Worm (Caenorhabditis elegans): Measurements from ENCODE around the gene Y41E3.7.
A peak's percentile ranks its signal among the peaks of the same experiment; 100 is the strongest.

The Y41E3.7 gene

DNA sequence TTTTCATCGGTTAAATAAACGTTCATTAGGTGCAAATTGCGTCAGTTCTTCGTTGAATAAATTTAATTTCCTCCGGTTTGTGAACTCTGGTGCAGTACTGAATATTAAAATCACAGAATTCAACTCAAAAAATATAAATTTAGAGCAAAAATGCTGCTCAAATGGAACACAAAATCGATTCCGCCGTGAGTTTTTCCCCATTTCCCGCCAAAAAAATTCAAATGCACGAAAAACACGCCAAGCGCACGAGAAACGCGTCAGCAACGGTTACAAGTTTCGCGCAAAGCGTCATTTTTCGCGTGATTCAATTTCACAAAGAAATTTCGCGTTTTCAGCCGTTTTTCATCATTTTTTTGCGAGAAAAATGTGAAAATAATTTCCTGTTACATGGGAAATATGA is 25.6 kb downstream of the Y41E3.7 start, which contains the start of gene hrpu-1:
Gene hrpu-1, plus strand, starts transcription at position 140 of the 400 bp plus-strand sequence.
- peak; percentile 77 for TF ChIP-seq pha-4 (tag; optimal IDR thresholded peaks at IDR 0.05)
- peak; percentile 41 for TF ChIP-seq mab-5 (tag; optimal IDR thresholded peaks at IDR 0.05)
- TF ChIP-seq ztf-11 (tag; optimal IDR thresholded peaks at IDR 0.05) = no peak
- TF ChIP-seq ceh-39 (tag; optimal IDR thresholded peaks at IDR 0.05) = peak; percentile 87
- TF ChIP-seq blmp-1 (tag; optimal IDR thresholded peaks at IDR 0.05) = no peak
- TF ChIP-seq snpc-4 (tag; optimal IDR thresholded peaks at IDR 0.05) = no peak
- TF ChIP-seq sptf-1 (tag; optimal IDR thresholded peaks at IDR 0.05) = peak; percentile 22
- TF ChIP-seq mep-1 (tag; optimal IDR thresholded peaks at IDR 0.05) = peak; percentile 62
- peak; percentile 86 for TF ChIP-seq ces-1 (GFP tag; optimal IDR thresholded peaks at IDR 0.05)
- no peak for TF ChIP-seq unc-62 (GFP tag; optimal IDR thresholded peaks at IDR 0.05)
- no peak for TF ChIP-seq nhr-76 (tag; optimal IDR thresholded peaks at IDR 0.05)
- TF ChIP-seq M03D4.4 (tag; optimal IDR thresholded peaks at IDR 0.05) = peak; percentile 31
- TF ChIP-seq nhr-237 (tag; optimal IDR thresholded peaks at IDR 0.05) = peak; percentile 63
- TF ChIP-seq lin-13 (tag; optimal IDR thresholded peaks at IDR 0.05) = peak; percentile 88
- TF ChIP-seq mls-2 (tag; optimal IDR thresholded peaks at IDR 0.05) = no peak
- TF ChIP-seq sem-2 (GFP tag; optimal IDR thresholded peaks at IDR 0.05) = no peak
- TF ChIP-seq lsy-2 (tag; optimal IDR thresholded peaks at IDR 0.05) = peak; percentile 69

DNA sequence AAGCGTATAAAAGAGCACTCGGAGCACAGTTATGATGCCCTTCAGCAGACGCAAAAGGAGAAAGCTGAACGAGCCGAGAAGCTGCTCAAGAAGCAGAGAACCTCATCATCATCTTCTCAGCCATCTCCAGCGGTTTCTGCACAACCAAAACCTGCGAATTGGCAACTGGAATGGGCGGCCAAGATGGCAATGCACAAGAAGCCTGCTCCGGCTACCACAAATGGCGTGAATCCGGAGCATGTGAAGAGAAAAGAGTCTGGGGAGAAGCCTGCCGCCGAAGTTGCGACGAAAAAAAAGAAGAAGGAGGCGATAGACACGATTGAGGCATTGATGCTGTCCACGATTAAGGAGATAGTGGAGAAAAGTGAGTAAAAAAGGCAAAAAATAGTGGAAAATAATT is 27.3 kb downstream of the Y41E3.7 start:
- TF ChIP-seq unc-62 (GFP tag; optimal IDR thresholded peaks at IDR 0.05) (no peak), nhr-76 (tag; optimal IDR thresholded peaks at IDR 0.05) (no peak), elt-3 (tag; optimal IDR thresholded peaks at IDR 0.05) (no peak), cnd-1 (tag; optimal IDR thresholded peaks at IDR 0.05) (no peak), nhr-2 (tag; optimal IDR thresholded peaks at IDR 0.05) (no peak), bed-3 (GFP tag; optimal IDR thresholded peaks at IDR 0.05) (no peak), ces-1 (GFP tag; optimal IDR thresholded peaks at IDR 0.05) (no peak), flh-1 (GFP tag; optimal IDR thresholded peaks at IDR 0.05) (no peak), elt-1 (tag; optimal IDR thresholded peaks at IDR 0.05; ENCODE audit: borderline replicate concordance, insufficient read depth) (no peak), ham-2 (GFP tag; optimal IDR thresholded peaks at IDR 0.05) (no peak)

DNA sequence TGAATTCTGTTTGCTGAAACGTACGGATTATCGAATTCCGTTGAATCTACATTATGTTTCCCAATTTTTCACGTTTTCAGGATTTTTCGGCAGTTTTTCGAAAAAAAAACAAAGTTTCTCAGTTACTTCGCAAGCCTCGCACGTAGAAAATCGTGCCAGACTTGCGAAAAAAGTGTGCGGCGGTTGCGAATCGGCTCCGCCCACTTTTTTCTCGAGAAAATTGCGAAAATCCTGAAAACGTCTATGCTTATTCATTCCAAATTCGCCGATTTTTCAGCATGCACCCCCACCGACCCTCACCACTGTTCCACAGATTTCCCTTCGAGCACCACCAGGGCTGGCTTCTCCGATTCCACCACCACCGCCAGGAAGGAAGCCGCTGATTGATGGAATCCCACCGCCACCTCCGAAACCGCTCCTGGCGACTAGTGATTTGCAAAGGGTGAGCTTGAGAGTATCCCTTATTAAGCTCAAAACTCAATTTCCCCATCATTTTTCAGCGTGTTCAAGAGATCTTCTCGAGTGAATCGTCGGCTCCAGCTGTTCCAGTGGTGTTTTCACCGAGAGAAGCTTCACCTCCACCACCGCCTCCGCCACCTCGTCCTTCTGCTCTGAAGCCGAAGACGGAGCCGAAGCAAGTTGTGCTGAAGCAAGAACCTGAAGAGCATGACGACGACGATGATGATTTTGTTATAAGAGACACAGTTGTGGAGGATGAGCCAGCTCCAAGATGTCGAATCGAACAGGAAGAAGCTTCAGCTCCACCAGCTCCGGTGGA is 28.5 kb downstream of the Y41E3.7 start:
- no peak for TF ChIP-seq nhr-76 (tag; optimal IDR thresholded peaks at IDR 0.05)
- no peak for TF ChIP-seq mls-2 (tag; optimal IDR thresholded peaks at IDR 0.05)
- TF ChIP-seq nhr-28 (tag; optimal IDR thresholded peaks at IDR 0.05) = no peak
- no peak for TF ChIP-seq lsy-2 (tag; optimal IDR thresholded peaks at IDR 0.05)
- no peak for TF ChIP-seq ham-2 (GFP tag; optimal IDR thresholded peaks at IDR 0.05)
- no peak for TF ChIP-seq cnd-1 (tag; optimal IDR thresholded peaks at IDR 0.05)
- TF ChIP-seq pha-4 (tag; optimal IDR thresholded peaks at IDR 0.05) = no peak
- TF ChIP-seq lin-13 (tag; optimal IDR thresholded peaks at IDR 0.05) = no peak

DNA sequence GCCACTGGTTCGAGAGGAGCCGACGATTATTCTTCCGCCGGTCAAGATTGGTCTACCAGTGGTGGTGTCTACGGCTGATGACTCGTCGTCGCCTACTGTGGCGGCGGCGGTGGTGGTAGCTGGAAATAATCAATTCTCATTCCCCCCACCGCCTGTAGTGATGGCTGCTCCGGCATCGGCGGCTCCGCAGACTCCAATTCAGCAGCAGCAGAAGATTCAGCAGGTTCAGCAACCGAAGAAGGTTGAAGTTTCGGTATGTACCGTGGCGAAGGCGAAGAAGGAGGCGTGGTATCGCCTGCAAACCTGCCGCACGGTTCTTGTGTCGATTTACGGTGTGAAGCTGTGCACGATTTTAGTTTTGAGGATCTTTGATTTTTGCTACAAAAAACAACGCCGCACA is 32.3 kb downstream of the Y41E3.7 start:
- TF ChIP-seq ztf-11 (tag; optimal IDR thresholded peaks at IDR 0.05) = no peak
- TF ChIP-seq bed-3 (GFP tag; optimal IDR thresholded peaks at IDR 0.05) = no peak
- no peak for TF ChIP-seq ham-2 (GFP tag; optimal IDR thresholded peaks at IDR 0.05)
- no peak for TF ChIP-seq elt-1 (tag; optimal IDR thresholded peaks at IDR 0.05; ENCODE audit: borderline replicate concordance, insufficient read depth)

DNA sequence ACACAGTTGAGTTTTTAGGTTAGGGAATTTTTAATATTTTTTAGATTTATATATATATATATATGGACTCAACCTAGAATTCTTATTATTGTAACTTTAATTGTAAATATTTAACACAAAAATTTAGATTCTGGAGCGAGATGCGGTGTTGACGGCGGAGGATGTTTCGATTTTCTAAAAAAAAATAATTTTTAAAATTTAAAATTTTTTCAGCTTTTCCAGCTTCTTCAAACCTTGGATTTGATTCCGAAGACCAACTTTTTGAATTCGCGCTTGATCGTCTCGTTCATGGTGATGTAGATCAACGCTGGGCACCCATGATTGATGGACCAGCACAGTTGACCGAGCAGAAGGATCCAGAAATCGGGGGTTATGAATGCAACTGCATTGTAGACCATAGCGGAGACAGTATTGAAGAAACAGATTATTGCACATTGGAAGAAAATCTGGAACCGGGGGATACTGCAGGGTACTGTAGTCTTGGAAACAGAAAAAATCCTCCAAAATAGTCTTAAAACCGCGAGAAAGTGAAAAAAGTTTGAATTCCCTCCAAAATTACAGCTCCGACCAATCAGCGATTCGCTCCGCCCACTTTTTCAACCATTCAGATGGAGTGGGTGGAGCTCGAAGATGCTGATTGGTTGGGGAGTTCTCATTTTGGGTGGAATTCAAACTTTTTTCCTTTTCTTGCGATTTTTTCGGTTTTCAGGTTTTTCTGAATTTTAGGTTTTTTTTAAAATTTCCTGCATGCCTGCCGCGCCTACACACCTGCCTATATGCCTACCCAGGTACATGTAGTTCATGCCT is 35.7 kb downstream of the Y41E3.7 start:
- TF ChIP-seq nhr-12 (tag; optimal IDR thresholded peaks at IDR 0.05) (no peak), mab-5 (tag; optimal IDR thresholded peaks at IDR 0.05) (no peak), tbx-8 (GFP tag; optimal IDR thresholded peaks at IDR 0.05) (peak; percentile 13), sptf-1 (tag; optimal IDR thresholded peaks at IDR 0.05) (no peak), ceh-83 (GFP tag; optimal IDR thresholded peaks at IDR 0.05) (no peak)
